Worm (Caenorhabditis elegans) whole organism, young adult: ENCODE measurements around the gene C23H3.2.
A peak's percentile ranks its signal among the peaks of the same experiment; 100 is the strongest.

ENCODE experiments used
- B0336.3 ChIP-seq: fragments of 200-800 bp; sonication (Bioruptor generic); IDR thresholded peaks from 2 replicates; pipeline ENCODE4 v1.3.6; 2022; ENCODE audit warnings: missing genetic modification characterization, missing compliant biosample characterization
- D2030.7 ChIP-seq: fragments of 200-800 bp; sonication (Bioruptor generic); IDR thresholded peaks from 2 replicates; pipeline ENCODE4 v1.3.6; 2022; ENCODE audit warnings: missing genetic modification reagents, missing genetic modification characterization, missing compliant biosample characterization
- F33H1.4 ChIP-seq: fragments of 200-800 bp; sonication (Bioruptor generic); IDR thresholded peaks from 2 replicates; pipeline ENCODE4 v1.3.6; 2022; ENCODE audit warnings: missing genetic modification reagents, missing genetic modification characterization, missing compliant biosample characterization
- F49E8.2 ChIP-seq: sonication (generic microtip); optimal IDR thresholded peaks from 3 replicates; lab custom pipeline; 2017; ENCODE audit warnings: missing genetic modification characterization, mild to moderate bottlenecking, missing compliant biosample characterization, antibody characterized with exemption, moderate library complexity; ENCODE audit not compliant: insufficient read depth
- T26A5.8 ChIP-seq: sonication (generic microtip); optimal IDR thresholded peaks from 2 replicates; lab custom pipeline; 2016; ENCODE audit warnings: missing genetic modification characterization, missing compliant biosample characterization
- Y56A3A.18 ChIP-seq: fragments of 200-800 bp; sonication (Bioruptor generic); IDR thresholded peaks from 2 replicates; pipeline ENCODE4 v1.3.6; 2022; ENCODE audit warnings: missing genetic modification reagents, missing genetic modification characterization, missing compliant biosample characterization
- Y95B8A.8 ChIP-seq: fragments of 200-800 bp; sonication (Bioruptor generic); IDR thresholded peaks from 2 replicates; pipeline ENCODE4 v1.3.6; 2022; ENCODE audit warnings: missing genetic modification reagents, missing genetic modification characterization, missing compliant biosample characterization
- ZK185.1 ChIP-seq: sonication (generic microtip); optimal IDR thresholded peaks from 2 replicates; lab custom pipeline; 2016; ENCODE audit warnings: mild to moderate bottlenecking, missing genetic modification characterization, missing compliant biosample characterization; ENCODE audit not compliant: poor library complexity, severe bottlenecking
- ama-1 ChIP-seq, 3 experiments: fragments of 150-350 bp in 1 of 3; sonication (generic microtip) in 2 of 3; optimal IDR thresholded peaks; 2 replicates each; lab custom pipeline; 2014 to 2018; ENCODE audit warnings: missing biosample characterization in 2 of 3, missing genetic modification characterization in 2 of 3, missing genetic modification reagents in 2 of 3
- aptf-2 ChIP-seq: fragments of 200-800 bp; sonication (Bioruptor generic); conservative IDR thresholded peaks from 2 replicates; pipeline ENCODE4 v1.3.6; 2022; ENCODE audit warnings: missing genetic modification reagents, missing genetic modification characterization, missing compliant biosample characterization
- atf-7 ChIP-seq: sonication (generic microtip); optimal IDR thresholded peaks from 2 replicates; lab custom pipeline; 2017; ENCODE audit warnings: mild to moderate bottlenecking, missing genetic modification characterization, missing compliant biosample characterization
- attf-5 ChIP-seq: fragments of 200-800 bp; sonication (Bioruptor generic); optimal IDR thresholded peaks from 2 replicates; lab custom pipeline; 2018; ENCODE audit warnings: mild to moderate bottlenecking, missing genetic modification characterization, missing compliant biosample characterization
- cebp-1 ChIP-seq, 2 experiments: fragments of 200-800 bp in 1 of 2; sonication (Bioruptor generic) in 1 of 2; sonication (generic microtip) in 1 of 2; IDR thresholded peaks in 1 of 2; optimal IDR thresholded peaks in 1 of 2; 2 replicates each; pipeline versions ENCODE4 v1.3.6 to Lab custom; 2017 to 2022; ENCODE audit warnings: missing compliant biosample characterization in 2 of 2, missing genetic modification characterization in 2 of 2, mild to moderate bottlenecking in 1 of 2, missing genetic modification reagents in 1 of 2, moderate library complexity in 1 of 2
- ceh-100 ChIP-seq: fragments of 200-800 bp; sonication (Bioruptor generic); IDR thresholded peaks from 2 replicates; pipeline ENCODE4 v1.3.6; 2022; ENCODE audit warnings: missing genetic modification reagents, missing genetic modification characterization, missing compliant biosample characterization
- ceh-27 ChIP-seq: fragments of 200-800 bp; sonication (Bioruptor generic); optimal IDR thresholded peaks from 2 replicates; lab custom pipeline; 2018; ENCODE audit warnings: mild to moderate bottlenecking, missing genetic modification characterization, moderate library complexity, missing compliant biosample characterization
- ceh-58 ChIP-seq: fragments of 200-800 bp; sonication (Bioruptor generic); IDR thresholded peaks from 2 replicates; pipeline ENCODE4 v1.3.6; 2022; ENCODE audit warnings: missing genetic modification characterization, missing compliant biosample characterization
- dox-1 ChIP-seq: fragments of 200-800 bp; sonication (Bioruptor generic); IDR thresholded peaks from 2 replicates; pipeline ENCODE4 v1.3.6; 2022; ENCODE audit warnings: missing genetic modification reagents, missing genetic modification characterization, missing compliant biosample characterization
- dpl-1 ChIP-seq: fragments of 150-350 bp; optimal IDR thresholded peaks from 2 replicates; lab custom pipeline; 2014; ENCODE audit warnings: missing biosample characterization, missing genetic modification reagents, missing genetic modification characterization
- efl-1 ChIP-seq: fragments of 150-350 bp; optimal IDR thresholded peaks from 2 replicates; lab custom pipeline; 2014; ENCODE audit warnings: missing biosample characterization, missing genetic modification reagents, missing genetic modification characterization
- egl-18 ChIP-seq: fragments of 200-800 bp; sonication (Bioruptor generic); IDR thresholded peaks from 2 replicates; pipeline ENCODE4 v1.3.6; 2022; ENCODE audit warnings: missing genetic modification reagents, missing genetic modification characterization, missing compliant biosample characterization
- fkh-3 ChIP-seq: sonication (generic microtip); optimal IDR thresholded peaks from 2 replicates; lab custom pipeline; 2016; ENCODE audit warnings: mild to moderate bottlenecking, missing genetic modification characterization, missing compliant biosample characterization
- hsf-1 ChIP-seq: fragments of 200-800 bp; sonication (Bioruptor generic); IDR thresholded peaks from 2 replicates; pipeline ENCODE4 v1.3.6; 2022; ENCODE audit warnings: missing genetic modification reagents, missing genetic modification characterization, missing compliant biosample characterization
- let-607 ChIP-seq, 2 experiments: fragments of 200-800 bp in 1 of 2; sonication (Bioruptor generic) in 1 of 2; sonication (generic microtip) in 1 of 2; optimal IDR thresholded peaks; 2 replicates each; lab custom pipeline; 2016 to 2018; ENCODE audit warnings: mild to moderate bottlenecking in 2 of 2, missing compliant biosample characterization in 2 of 2, missing genetic modification characterization in 2 of 2, moderate library complexity in 2 of 2, missing genotype in 1 of 2
- lin-35 ChIP-seq, 3 experiments: fragments of 150-350 bp in 2 of 3; sonication (generic microtip) in 1 of 3; optimal IDR thresholded peaks; 2 replicates each; lab custom pipeline; 2014 to 2018; ENCODE audit warnings: missing biosample characterization in 3 of 3, missing genetic modification characterization in 3 of 3, missing genetic modification reagents in 3 of 3
- lin-40 ChIP-seq: sonication (generic microtip); optimal IDR thresholded peaks from 2 replicates; lab custom pipeline; 2016; ENCODE audit warnings: missing genetic modification characterization, mild to moderate bottlenecking, missing compliant biosample characterization, missing genotype, missing genetic modification reagents
- madf-10 ChIP-seq: sonication (generic microtip); optimal IDR thresholded peaks from 2 replicates; lab custom pipeline; 2016; ENCODE audit warnings: mild to moderate bottlenecking, missing genetic modification characterization, missing compliant biosample characterization
- madf-6 ChIP-seq: fragments of 200-800 bp; sonication (Bioruptor generic); IDR thresholded peaks from 2 replicates; pipeline ENCODE4 v1.3.6; 2022; ENCODE audit warnings: missing genetic modification reagents, missing genetic modification characterization, missing compliant biosample characterization
- mcd-1 ChIP-seq: fragments of 200-800 bp; sonication (Bioruptor generic); IDR thresholded peaks from 2 replicates; pipeline ENCODE4 v1.3.6; 2022; ENCODE audit warnings: missing genetic modification reagents, missing genetic modification characterization, missing compliant biosample characterization
- nhr-120 ChIP-seq: fragments of 200-800 bp; sonication (Bioruptor generic); IDR thresholded peaks from 2 replicates; pipeline ENCODE4 v1.3.6; 2022; ENCODE audit warnings: missing genetic modification characterization, missing compliant biosample characterization
- pbrm-1 ChIP-seq: fragments of 200-800 bp; sonication (Bioruptor generic); IDR thresholded peaks from 2 replicates; pipeline ENCODE4 v1.3.6; 2022; ENCODE audit warnings: missing genetic modification reagents, missing genetic modification characterization, missing compliant biosample characterization
- rcor-1 ChIP-seq: fragments of 200-800 bp; sonication (Bioruptor generic); IDR thresholded peaks from 2 replicates; pipeline ENCODE4 v1.3.6; 2022; ENCODE audit warnings: missing genetic modification reagents, missing genetic modification characterization, missing compliant biosample characterization
- rec-8 ChIP-seq, 2 experiments: sonication (generic microtip); optimal IDR thresholded peaks; 2 replicates each; lab custom pipeline; 2016; ENCODE audit warnings: mild to moderate bottlenecking in 2 of 2, missing genetic modification characterization in 2 of 2, missing genetic modification reagents in 2 of 2, missing genotype in 2 of 2, missing biosample characterization in 1 of 2, missing compliant biosample characterization in 1 of 2, moderate library complexity in 1 of 2
- repo-1 ChIP-seq: sonication (generic microtip); optimal IDR thresholded peaks from 2 replicates; lab custom pipeline; 2017; ENCODE audit warnings: mild to moderate bottlenecking, missing genetic modification characterization, missing compliant biosample characterization
- snpc-1.1 ChIP-seq: sonication (generic microtip); optimal IDR thresholded peaks from 2 replicates; lab custom pipeline; 2017; ENCODE audit warnings: missing genetic modification characterization, mild to moderate bottlenecking, missing compliant biosample characterization, antibody characterized with exemption, moderate library complexity, missing genotype, missing genetic modification reagents; ENCODE audit not compliant: insufficient read depth
- snpc-1.3 ChIP-seq: sonication (generic microtip); optimal IDR thresholded peaks from 2 replicates; lab custom pipeline; 2017; ENCODE audit warnings: missing genetic modification characterization, mild to moderate bottlenecking, missing compliant biosample characterization, antibody characterized with exemption, moderate library complexity, missing genotype, missing genetic modification reagents; ENCODE audit not compliant: insufficient read depth
- snpc-4 ChIP-seq, 5 experiments: fragments of 150-350 bp in 1 of 5; sonication (generic microtip) in 4 of 5; optimal IDR thresholded peaks; 2 replicates each; lab custom pipeline; 2014 to 2018; ENCODE audit warnings: missing genetic modification characterization in 5 of 5, missing biosample characterization in 3 of 5, antibody characterized with exemption in 2 of 5, mild to moderate bottlenecking in 2 of 5, missing compliant biosample characterization in 2 of 5, missing genotype in 2 of 5, moderate library complexity in 2 of 5, missing genetic modification reagents in 1 of 5
- somi-1 ChIP-seq: fragments of 200-800 bp; sonication (Bioruptor generic); optimal IDR thresholded peaks from 2 replicates; lab custom pipeline; 2018; ENCODE audit warnings: mild to moderate bottlenecking, missing genetic modification characterization, missing compliant biosample characterization
- tbp1 ChIP-seq: fragments of 200-800 bp; sonication (Bioruptor generic); optimal IDR thresholded peaks from 2 replicates; lab custom pipeline; 2018; ENCODE audit warnings: mild to moderate bottlenecking, missing genetic modification characterization, missing compliant biosample characterization
- tbx-9 ChIP-seq: sonication (generic microtip); optimal IDR thresholded peaks from 2 replicates; lab custom pipeline; 2016; ENCODE audit warnings: borderline replicate concordance, missing genetic modification characterization, inconsistent platforms, missing compliant biosample characterization
- tlf-1 ChIP-seq: fragments of 200-800 bp; sonication (Bioruptor generic); optimal IDR thresholded peaks from 2 replicates; lab custom pipeline; 2018; ENCODE audit warnings: mild to moderate bottlenecking, missing genetic modification characterization, missing compliant biosample characterization
- ztf-22 ChIP-seq: fragments of 200-800 bp; sonication (Bioruptor generic); optimal IDR thresholded peaks from 2 replicates; lab custom pipeline; 2018; ENCODE audit warnings: mild to moderate bottlenecking, missing genetic modification characterization, moderate library complexity, missing compliant biosample characterization
- ztf-26 ChIP-seq: sonication (generic microtip); optimal IDR thresholded peaks from 2 replicates; lab custom pipeline; 2017; ENCODE audit warnings: missing genetic modification characterization, missing compliant biosample characterization

Gene C23H3.2

ce11 chrII:41914-42313 lies 19.2 kb upstream of the C23H3.2 start, which contains the start of gene F23F1.10:
TSS of gene F23F1.10 (minus strand) at chrII:41982.
- no peak for TF ChIP-seq attf-5 (GFP tag; lab: Kevin White, UChicago)
- peak; percentile 48 for TF ChIP-seq repo-1 (tag; lab: Kevin White, UChicago)
- peak; percentile 11 for TF ChIP-seq snpc-1.3 (tag; lab: Kevin White, UChicago)
- no peak for TF ChIP-seq F33H1.4 (GFP tag; lab: Robert Waterston, UW)
- peak; percentile 55; the same call in 1 of the 2 replicates for TF ChIP-seq pbrm-1
- TF ChIP-seq hsf-1 (GFP tag; lab: Robert Waterston, UW) = 0 out of 2 replicates have a peak, but pooled peaks have one; percentile 6
- peak; percentile 4 for TF ChIP-seq efl-1 (GFP tag; lab: Kevin White, UChicago)
- no peak for TF ChIP-seq Y56A3A.18 (GFP tag; lab: Robert Waterston, UW)
- TF ChIP-seq tlf-1 (GFP tag; lab: Kevin White, UChicago) = peak; percentile 34
- TF ChIP-seq D2030.7 (GFP tag; lab: Robert Waterston, UW) = 0 out of 2 replicates have a peak, but pooled peaks have one; percentile 21
- TF ChIP-seq somi-1 (GFP tag; lab: Kevin White, UChicago) = no peak
- no peak for TF ChIP-seq madf-10 (tag; lab: Kevin White, UChicago)
- no peak for TF ChIP-seq ztf-22
- no peak for TF ChIP-seq dpl-1 (GFP tag; lab: Kevin White, UChicago)
- no peak for TF ChIP-seq tbx-9 (tag; lab: Kevin White, UChicago)
- no peak for TF ChIP-seq aptf-2 (GFP tag; lab: Robert Waterston, UW)
- TF ChIP-seq ama-1 (optimal IDR thresholded peaks at IDR 0.05; lab: Kevin White, UChicago) = no peak
- peak in 1 of 2 experiments; percentile 31 for TF ChIP-seq ama-1 (GFP tag; optimal IDR thresholded peaks at IDR 0.05; lab: Kevin White, UChicago)
- peak; percentile 16 for TF ChIP-seq tbp1
- no peak for TF ChIP-seq T26A5.8 (tag; lab: Kevin White, UChicago)
- TF ChIP-seq rec-8 (tag; optimal IDR thresholded peaks at IDR 0.05; lab: Kevin White, UChicago) = peak in 1 of 2 experiments; percentile 14
- TF ChIP-seq ceh-27 = no peak
- peak; percentile 73 for TF ChIP-seq B0336.3 (GFP tag; lab: Robert Waterston, UW)
- peak; percentile 44 for TF ChIP-seq F49E8.2 (tag; lab: Kevin White, UChicago)

- no peak for TF ChIP-seq nhr-120 (GFP tag; lab: Robert Waterston, UW)
- TF ChIP-seq snpc-4 (GFP tag; optimal IDR thresholded peaks at IDR 0.05; lab: Kevin White, UChicago) = no peak
- TF ChIP-seq snpc-4 (tag; optimal IDR thresholded peaks at IDR 0.05; lab: Kevin White, UChicago) = peak in 2 of 4 experiments; percentile 4 to 37
- no peak for TF ChIP-seq snpc-1.1 (tag; lab: Kevin White, UChicago)
- TF ChIP-seq egl-18 = no peak
- peak; percentile 66 for TF ChIP-seq D2030.7 (GFP tag; lab: Robert Waterston, UW)
- TF ChIP-seq ztf-26 (tag; lab: Kevin White, UChicago) = no peak
- TF ChIP-seq ceh-58 (GFP tag; lab: Robert Waterston, UW) = no peak
- peak; percentile 26 for TF ChIP-seq ZK185.1
- TF ChIP-seq ceh-27 = peak; percentile 7
- no peak for TF ChIP-seq pbrm-1
- peak; percentile 27 for TF ChIP-seq efl-1 (GFP tag; lab: Kevin White, UChicago)
- TF ChIP-seq Y95B8A.8 (GFP tag; lab: Robert Waterston, UW) = no peak
- peak; percentile 81 for TF ChIP-seq mcd-1 (GFP tag; lab: Robert Waterston, UW)
- peak in 1 of 3 experiments; percentile 57 for TF ChIP-seq lin-35 (GFP tag; optimal IDR thresholded peaks at IDR 0.05; lab: Kevin White, UChicago)
- peak; percentile 44; the same call in 1 of the 2 replicates for TF ChIP-seq madf-6 (GFP tag; lab: Robert Waterston, UW)
- TF ChIP-seq atf-7 (tag; lab: Kevin White, UChicago) = no peak
- TF ChIP-seq lin-40 = peak; percentile 27
- TF ChIP-seq cebp-1 (GFP tag; IDR thresholded peaks at IDR 0.05; lab: Robert Waterston, UW) = no peak
- peak; percentile 10 for TF ChIP-seq cebp-1 (tag; optimal IDR thresholded peaks at IDR 0.05; lab: Kevin White, UChicago)
- peak; percentile 41; the same call in 1 of the 2 replicates for TF ChIP-seq dox-1 (GFP tag; lab: Robert Waterston, UW)
- peak in 1 of 2 experiments; percentile 19 for TF ChIP-seq let-607 (tag; optimal IDR thresholded peaks at IDR 0.05; lab: Kevin White, UChicago)
- TF ChIP-seq tbx-9 (tag; lab: Kevin White, UChicago) = no peak
- peak; percentile 17 for TF ChIP-seq dpl-1 (GFP tag; lab: Kevin White, UChicago)
- peak; percentile 41; the same call in 1 of the 2 replicates for TF ChIP-seq rcor-1 (GFP tag; lab: Robert Waterston, UW)
- TF ChIP-seq ceh-100 (GFP tag; lab: Robert Waterston, UW) = no peak
- no peak for TF ChIP-seq fkh-3 (tag; lab: Kevin White, UChicago)
Observed at ce11 chrII:43640-44039, 17.5 kb upstream of the C23H3.2 start, which contains the start of gene nfyc-1. TSS of gene nfyc-1 (plus strand) at chrII:43907.
